Fruit fly (Drosophila melanogaster) whole organism, prepupa: ENCODE measurements around the gene TfIIA-S.

Source experiments
- Blimp-1 ChIP-seq: fragments of 200-800 bp; sonication (Bioruptor generic); optimal IDR thresholded peaks from 3 replicates; lab custom pipeline; 2017; ENCODE audit warnings: missing biosample characterization, missing genetic modification characterization, mild to moderate bottlenecking, moderate library complexity, missing genetic modification reagents
- CG10669 ChIP-seq: fragments of 200-800 bp; sonication (Bioruptor generic); optimal IDR thresholded peaks from 3 replicates; lab custom pipeline; 2018; ENCODE audit warnings: missing biosample characterization, mild to moderate bottlenecking, missing genetic modification characterization, moderate library complexity
- CG11294 ChIP-seq: fragments of 200-800 bp; sonication (Bioruptor generic); IDR thresholded peaks from 2 replicates; pipeline ENCODE4 v1.3.6; 2022; ENCODE audit warnings: missing biosample characterization, missing genetic modification characterization
- CG11762 ChIP-seq: fragments of 200-800 bp; sonication (Bioruptor generic); optimal IDR thresholded peaks from 3 replicates; lab custom pipeline; 2016; ENCODE audit warnings: missing biosample characterization, missing genetic modification characterization; ENCODE audit not compliant: insufficient read depth
- CG11902 ChIP-seq: fragments of 200-800 bp; sonication (Bioruptor generic); optimal IDR thresholded peaks from 3 replicates; lab custom pipeline; 2016; ENCODE audit warnings: missing biosample characterization, missing genetic modification characterization
- CG15336 ChIP-seq: fragments of 200-800 bp; sonication (Bioruptor generic); IDR thresholded peaks from 2 replicates; pipeline ENCODE4 v1.3.6; 2022; ENCODE audit warnings: missing biosample characterization, missing genetic modification characterization
- CG1621 ChIP-seq: fragments of 200-800 bp; sonication (Bioruptor generic); optimal IDR thresholded peaks from 3 replicates; lab custom pipeline; 2018; ENCODE audit warnings: missing biosample characterization, mild to moderate bottlenecking, missing genetic modification characterization
- CG3032 ChIP-seq: fragments of 200-800 bp; optimal IDR thresholded peaks from 2 replicates; lab custom pipeline; 2019; ENCODE audit warnings: missing biosample characterization, mild to moderate bottlenecking, missing genetic modification characterization, moderate library complexity
- CG31627 ChIP-seq: fragments of 200-800 bp; sonication (Bioruptor generic); optimal IDR thresholded peaks from 3 replicates; lab custom pipeline; 2016; ENCODE audit warnings: missing biosample characterization, missing genetic modification characterization
- CG32006 ChIP-seq: fragments of 200-800 bp; sonication (Bioruptor generic); optimal IDR thresholded peaks from 3 replicates; lab custom pipeline; 2017; ENCODE audit warnings: missing biosample characterization, mild to moderate bottlenecking, missing genetic modification characterization
- CG34406 ChIP-seq: fragments of 200-800 bp; sonication (Bioruptor generic); optimal IDR thresholded peaks from 3 replicates; lab custom pipeline; 2016; ENCODE audit warnings: missing biosample characterization, missing genetic modification characterization
- CG3919 ChIP-seq: fragments of 200-800 bp; sonication (Bioruptor generic); optimal IDR thresholded peaks from 3 replicates; lab custom pipeline; 2016; ENCODE audit warnings: missing biosample characterization, missing genetic modification characterization
- CG6163 ChIP-seq: fragments of 200-800 bp; sonication (Bioruptor generic); IDR thresholded peaks from 3 replicates; pipeline ENCODE4 v1.3.6; 2022; ENCODE audit warnings: missing biosample characterization, missing genetic modification characterization
- CG6276 ChIP-seq: fragments of 200-800 bp; sonication (Bioruptor generic); optimal IDR thresholded peaks from 2 replicates; lab custom pipeline; 2017; ENCODE audit warnings: missing biosample characterization, mild to moderate bottlenecking, missing genetic modification characterization
- CG6792 ChIP-seq: fragments of 200-800 bp; sonication (Bioruptor generic); optimal IDR thresholded peaks from 3 replicates; lab custom pipeline; 2016; ENCODE audit warnings: missing biosample characterization, missing genetic modification characterization
- CG6808 ChIP-seq: fragments of 200-800 bp; sonication (Bioruptor generic); optimal IDR thresholded peaks from 3 replicates; lab custom pipeline; 2017; ENCODE audit warnings: missing biosample characterization, missing genetic modification characterization, mild to moderate bottlenecking, moderate library complexity, missing genetic modification reagents
- CG6854 ChIP-seq: fragments of 200-800 bp; sonication (Bioruptor generic); optimal IDR thresholded peaks from 2 replicates; lab custom pipeline; 2017; ENCODE audit warnings: missing biosample characterization, mild to moderate bottlenecking, missing genetic modification characterization
- CG7368 ChIP-seq: fragments of 200-800 bp; sonication (Bioruptor generic); optimal IDR thresholded peaks from 3 replicates; lab custom pipeline; 2016; ENCODE audit warnings: missing biosample characterization, missing genetic modification characterization
- CG8119 ChIP-seq: fragments of 200-800 bp; sonication (Bioruptor generic); IDR thresholded peaks from 3 replicates; pipeline ENCODE4 v1.3.6; 2022; ENCODE audit warnings: missing biosample characterization, missing genetic modification characterization
- CG8319 ChIP-seq: fragments of 200-800 bp; sonication (Bioruptor generic); optimal IDR thresholded peaks from 3 replicates; lab custom pipeline; 2016; ENCODE audit warnings: missing biosample characterization, missing genetic modification characterization
- Eip75B ChIP-seq: fragments of 200-800 bp; sonication (Bioruptor generic); optimal IDR thresholded peaks from 3 replicates; lab custom pipeline; 2016; ENCODE audit warnings: missing biosample characterization, missing genetic modification characterization
- Eip78C ChIP-seq: fragments of 200-800 bp; sonication (Bioruptor generic); peaks from one replicate; lab custom pipeline; 2016; ENCODE audit warnings: missing biosample characterization, missing genetic modification characterization
- Eip93F ChIP-seq: fragments of 200-800 bp; sonication (Bioruptor generic); optimal IDR thresholded peaks from 2 replicates; lab custom pipeline; 2016; ENCODE audit warnings: missing biosample characterization, mild to moderate bottlenecking, missing genetic modification characterization
- Ets21C ChIP-seq: fragments of 200-800 bp; sonication (Bioruptor generic); optimal IDR thresholded peaks from 3 replicates; lab custom pipeline; 2016; ENCODE audit warnings: missing biosample characterization, missing genetic modification characterization
- Ets96B ChIP-seq: fragments of 200-800 bp; optimal IDR thresholded peaks from 2 replicates; lab custom pipeline; 2019; ENCODE audit warnings: missing biosample characterization, mild to moderate bottlenecking, missing genetic modification characterization, moderate library complexity
- Gug ChIP-seq: fragments of 200-800 bp; sonication (Bioruptor generic); IDR thresholded peaks from 2 replicates; pipeline ENCODE4 v1.3.6; 2022; ENCODE audit warnings: missing biosample characterization, missing genetic modification characterization
- Hr38 ChIP-seq: sonication (Bioruptor generic); optimal IDR thresholded peaks from 2 replicates; lab custom pipeline; 2016; ENCODE audit warnings: missing biosample characterization, missing genetic modification characterization
- Hr39 ChIP-seq: fragments of 200-800 bp; sonication (Bioruptor generic); optimal IDR thresholded peaks from 2 replicates; lab custom pipeline; 2016; ENCODE audit warnings: missing biosample characterization, missing genetic modification characterization
- Hr4 ChIP-seq: fragments of 200-800 bp; sonication (Bioruptor generic); optimal IDR thresholded peaks from 3 replicates; lab custom pipeline; 2016; ENCODE audit warnings: missing biosample characterization, missing genetic modification characterization
- OdsH ChIP-seq: fragments of 200-800 bp; sonication (Bioruptor generic); optimal IDR thresholded peaks from 3 replicates; lab custom pipeline; 2016; ENCODE audit warnings: missing biosample characterization, missing genetic modification characterization
- Smox ChIP-seq: fragments of 200-800 bp; sonication (Bioruptor generic); optimal IDR thresholded peaks from 3 replicates; lab custom pipeline; 2016; ENCODE audit warnings: missing biosample characterization, missing genetic modification characterization
- Sox15 ChIP-seq: fragments of 200-800 bp; sonication (Bioruptor generic); optimal IDR thresholded peaks from 3 replicates; lab custom pipeline; 2016; ENCODE audit warnings: missing biosample characterization, missing genetic modification characterization
- achi ChIP-seq: fragments of 200-800 bp; sonication (Bioruptor generic); optimal IDR thresholded peaks from 3 replicates; lab custom pipeline; 2016; ENCODE audit warnings: missing biosample characterization, missing genetic modification characterization
- acj6 ChIP-seq: fragments of 200-800 bp; sonication (Bioruptor generic); optimal IDR thresholded peaks from 3 replicates; lab custom pipeline; 2016; ENCODE audit warnings: missing biosample characterization, missing genetic modification characterization
- dac ChIP-seq: fragments of 200-800 bp; sonication (Bioruptor generic); optimal IDR thresholded peaks from 2 replicates; lab custom pipeline; 2017; ENCODE audit warnings: missing biosample characterization, mild to moderate bottlenecking, missing genetic modification characterization
- dsx ChIP-seq: fragments of 200-800 bp; optimal IDR thresholded peaks from 3 replicates; lab custom pipeline; 2019; ENCODE audit warnings: missing biosample characterization, mild to moderate bottlenecking, missing genetic modification characterization, moderate library complexity; ENCODE audit not compliant: poor library complexity, severe bottlenecking
- eg ChIP-seq: fragments of 200-800 bp; sonication (Bioruptor generic); IDR thresholded peaks from 3 replicates; pipeline ENCODE4 v1.3.6; 2022; ENCODE audit warnings: missing biosample characterization, missing genetic modification characterization
- fd59A ChIP-seq: fragments of 200-800 bp; sonication (Bioruptor generic); optimal IDR thresholded peaks from 2 replicates; lab custom pipeline; 2017; ENCODE audit warnings: missing biosample characterization, mild to moderate bottlenecking, missing genetic modification characterization, missing genetic modification reagents
- fd85E ChIP-seq: fragments of 200-800 bp; sonication (Bioruptor generic); optimal IDR thresholded peaks from 3 replicates; lab custom pipeline; 2016; ENCODE audit warnings: missing biosample characterization, missing genetic modification characterization
- fkh ChIP-seq: fragments of 200-800 bp; sonication (Bioruptor generic); optimal IDR thresholded peaks from 3 replicates; lab custom pipeline; 2017; ENCODE audit warnings: missing biosample characterization, mild to moderate bottlenecking, missing genetic modification characterization, moderate library complexity
- net ChIP-seq: fragments of 200-800 bp; sonication (Bioruptor generic); optimal IDR thresholded peaks from 3 replicates; lab custom pipeline; 2016; ENCODE audit warnings: missing biosample characterization, missing genetic modification characterization
- salr ChIP-seq, 2 experiments: fragments of 200-800 bp; sonication (Bioruptor generic); optimal IDR thresholded peaks; 3 replicates each; lab custom pipeline; 2016 to 2018; ENCODE audit warnings: missing biosample characterization in 2 of 2, missing genetic modification characterization in 2 of 2, mild to moderate bottlenecking in 1 of 2
- spab ChIP-seq: fragments of 200-800 bp; sonication (Bioruptor generic); optimal IDR thresholded peaks from 2 replicates; lab custom pipeline; 2017; ENCODE audit warnings: missing biosample characterization, mild to moderate bottlenecking, missing genetic modification characterization, missing genetic modification reagents
- ss ChIP-seq, 2 experiments: fragments of 200-800 bp; sonication (Bioruptor generic); optimal IDR thresholded peaks; 2 replicates in 1 of 2; 3 replicates in 1 of 2; lab custom pipeline; 2017 to 2018; ENCODE audit warnings: mild to moderate bottlenecking in 2 of 2, missing biosample characterization in 2 of 2, missing genetic modification characterization in 2 of 2, moderate library complexity in 1 of 2
- svp ChIP-seq: fragments of 200-800 bp; sonication (Bioruptor generic); peaks from one replicate; lab custom pipeline; 2016; ENCODE audit warnings: missing biosample characterization, missing genetic modification characterization
- topi ChIP-seq: fragments of 200-800 bp; sonication (Bioruptor generic); optimal IDR thresholded peaks from 3 replicates; lab custom pipeline; 2016; ENCODE audit warnings: missing biosample characterization, missing genetic modification characterization
- vri ChIP-seq: fragments of 200-800 bp; sonication (Bioruptor generic); optimal IDR thresholded peaks from 3 replicates; lab custom pipeline; 2016; ENCODE audit warnings: missing biosample characterization, mild to moderate bottlenecking, missing genetic modification characterization

Gene TfIIA-S

DNA sequence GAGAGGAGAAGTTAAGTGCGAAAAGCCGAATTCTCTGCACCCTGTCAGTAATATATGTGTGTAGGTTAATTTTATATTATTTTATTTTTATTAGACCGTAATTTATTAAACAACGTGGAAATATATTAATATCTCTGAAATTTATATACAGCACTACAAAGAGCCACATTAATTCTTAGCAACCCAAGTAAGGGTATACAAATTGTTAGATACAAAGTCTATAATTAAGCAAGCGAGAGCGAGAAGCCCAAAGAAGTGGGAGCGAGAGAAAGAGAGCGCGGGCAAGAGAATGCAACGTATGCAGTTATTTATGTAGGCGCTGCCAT, 3.8 kb downstream of the TfIIA-S start (continued):
- TF ChIP-seq fkh (GFP tag; lab: Kevin White, UChicago) (peak; percentile 46), Eip75B (GFP tag; lab: Kevin White, UChicago) (peak; percentile 89), CG7368 (peak; percentile 87), Eip78C (GFP tag; lab: Kevin White, UChicago) (peak; percentile 98), Smox (GFP tag; lab: Kevin White, UChicago) (peak; percentile 90), net (peak; percentile 90), Ets21C (peak; percentile 65), topi (GFP tag; lab: Kevin White, UChicago) (peak; percentile 90)

DNA sequence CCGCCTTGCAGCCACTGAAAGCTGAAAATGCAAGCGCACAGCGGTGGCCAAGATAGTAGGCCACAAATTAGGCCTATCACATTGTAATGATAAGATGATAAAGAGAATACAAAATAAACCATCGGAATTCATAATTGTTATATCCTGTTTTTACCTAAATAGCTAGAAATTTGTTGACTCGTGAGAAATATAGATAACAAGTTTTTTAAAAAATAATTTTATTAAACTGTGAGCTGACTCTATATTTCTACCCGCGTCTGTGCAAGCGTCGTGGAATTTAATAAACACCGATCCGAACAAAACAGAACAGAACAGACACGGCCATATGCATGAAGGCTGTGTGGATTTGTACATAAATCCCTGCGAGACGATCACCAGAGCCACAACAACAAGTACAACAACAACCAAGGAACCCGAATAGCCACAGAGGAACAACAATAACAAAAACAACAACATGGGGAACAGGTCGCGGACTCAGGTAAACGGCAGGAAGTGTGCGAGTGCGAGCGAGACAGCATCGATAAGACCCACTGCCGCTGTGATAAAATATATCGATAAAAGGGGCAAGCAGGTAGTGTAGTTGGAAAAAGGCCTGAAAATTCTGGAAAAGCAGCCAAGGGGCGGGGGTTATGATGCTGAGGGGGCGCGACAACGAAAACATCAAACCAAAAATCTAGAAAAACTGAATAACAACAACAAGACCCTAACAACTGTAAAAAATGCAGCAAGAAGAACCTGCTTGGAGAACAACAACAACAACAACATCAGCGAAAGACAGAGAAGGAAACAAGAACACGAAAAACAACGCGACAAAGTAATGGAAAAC, 4.4 kb downstream of the TfIIA-S start:
- TF ChIP-seq topi (GFP tag; lab: Kevin White, UChicago) (peak; percentile 98), CG31627 (peak; percentile 97), dsx (GFP tag; lab: Kevin White, UChicago) (peak; percentile 94), CG6163 (GFP tag; lab: Robert Waterston, UW) (peak; percentile 92), Hr4 (peak; percentile 90), Sox15 (GFP tag; lab: Kevin White, UChicago) (peak; percentile 91), CG6854 (GFP tag; lab: Kevin White, UChicago) (peak; percentile 92), fd85E (GFP tag; lab: Kevin White, UChicago) (peak; percentile 72), Ets96B (peak; percentile 96), eg (GFP tag; lab: Robert Waterston, UW) (peak; percentile 90), CG32006 (peak; percentile 91), vri (GFP tag; lab: Kevin White, UChicago) (peak; percentile 95), fkh (GFP tag; lab: Kevin White, UChicago) (peak; percentile 24), Hr38 (GFP tag; lab: Kevin White, UChicago) (no peak), CG1621 (tag; lab: Kevin White, UChicago) (peak; percentile 93), CG8119 (GFP tag; lab: Robert Waterston, UW) (peak; percentile 94), acj6 (GFP tag; lab: Kevin White, UChicago) (peak; percentile 96), Eip78C (GFP tag; lab: Kevin White, UChicago) (peak; percentile 99), Gug (GFP tag; lab: Robert Waterston, UW) (peak; percentile 83), CG11294 (peak; percentile 70; the same call in 1 of the 2 replicates), CG8319 (peak; percentile 87), CG11902 (GFP tag; lab: Kevin White, UChicago) (peak; percentile 83), achi (GFP tag; lab: Kevin White, UChicago) (peak; percentile 95), CG6276 (GFP tag; lab: Kevin White, UChicago) (peak; percentile 83), Smox (GFP tag; lab: Kevin White, UChicago) (peak; percentile 97), CG11762 (peak; percentile 92), CG10669 (GFP tag; lab: Kevin White, UChicago) (peak; percentile 95), Ets21C (peak; percentile 94), net (peak; percentile 93), CG3032 (peak; percentile 97), Eip75B (GFP tag; lab: Kevin White, UChicago) (peak; percentile 98), OdsH (GFP tag; lab: Kevin White, UChicago) (peak; percentile 95), CG3919 (peak; percentile 95), Hr39 (GFP tag; lab: Kevin White, UChicago) (peak; percentile 96), salr (GFP tag; optimal IDR thresholded peaks at IDR 0.05; lab: Kevin White, UChicago) (peak; percentile 79 to 91), fd59A (peak; percentile 92), spab (peak; percentile 95), Blimp-1 (GFP tag; lab: Kevin White, UChicago) (peak; percentile 84), svp (GFP tag; lab: Kevin White, UChicago) (peak; percentile 99), CG15336 (GFP tag; lab: Robert Waterston, UW) (peak; percentile 96), dac (GFP tag; lab: Kevin White, UChicago) (peak; percentile 69), Eip93F (GFP tag; lab: Kevin White, UChicago) (peak; percentile 95), ss (GFP tag; optimal IDR thresholded peaks at IDR 0.05; lab: Kevin White, UChicago) (peak; percentile 95 to 96), CG34406 (peak; percentile 95), CG7368 (peak; percentile 90), CG6808 (peak; percentile 96), CG6792 (GFP tag; lab: Kevin White, UChicago) (peak; percentile 95)
